Fruit fly (Drosophila melanogaster) whole organism, pupa: ENCODE data around the gene DIP1.

Experiments
- CG10348 ChIP-seq: fragments of 200-800 bp; sonication (Bioruptor generic); IDR thresholded peaks from 2 replicates; pipeline ENCODE4 v1.3.6; 2022; ENCODE audit warnings: missing biosample characterization, missing genetic modification characterization
- CG12605 ChIP-seq: fragments of 200-800 bp; sonication (Bioruptor generic); IDR thresholded peaks from 2 replicates; pipeline ENCODE4 v1.3.6; 2022; ENCODE audit warnings: missing biosample characterization, missing genetic modification characterization
- CG13204 ChIP-seq: fragments of 200-800 bp; sonication (Bioruptor generic); optimal IDR thresholded peaks from 2 replicates; lab custom pipeline; 2018; ENCODE audit warnings: missing biosample characterization, mild to moderate bottlenecking, missing genetic modification characterization, moderate library complexity
- CG14655 ChIP-seq: fragments of 200-800 bp; sonication (Bioruptor generic); optimal IDR thresholded peaks from 3 replicates; lab custom pipeline; 2017; ENCODE audit warnings: mild to moderate bottlenecking, missing biosample characterization, missing genetic modification reagents, missing genetic modification characterization
- CG15710 ChIP-seq: fragments of 200-800 bp; sonication (Bioruptor generic); optimal IDR thresholded peaks from 2 replicates; lab custom pipeline; 2018; ENCODE audit warnings: missing biosample characterization, mild to moderate bottlenecking, missing genetic modification characterization, moderate library complexity
- CG17806 ChIP-seq: fragments of 200-800 bp; sonication (Bioruptor generic); optimal IDR thresholded peaks from 2 replicates; lab custom pipeline; 2018; ENCODE audit warnings: missing biosample characterization, mild to moderate bottlenecking, missing genetic modification characterization, moderate library complexity
- CG32121 ChIP-seq: fragments of 200-800 bp; sonication (Bioruptor generic); IDR thresholded peaks from 2 replicates; pipeline ENCODE4 v1.3.6; 2022; ENCODE audit warnings: missing biosample characterization, missing genetic modification characterization
- CG34367 ChIP-seq: fragments of 200-800 bp; sonication (Bioruptor generic); optimal IDR thresholded peaks from 2 replicates; lab custom pipeline; 2018; ENCODE audit warnings: missing biosample characterization, mild to moderate bottlenecking, missing genetic modification characterization
- CG4496 ChIP-seq: fragments of 200-800 bp; sonication (Bioruptor generic); IDR thresholded peaks from 3 replicates; pipeline ENCODE4 v1.3.6; 2022; ENCODE audit warnings: missing biosample characterization, missing genetic modification characterization
- CG8159 ChIP-seq: fragments of 200-800 bp; sonication (Bioruptor generic); optimal IDR thresholded peaks from 3 replicates; lab custom pipeline; 2018; ENCODE audit warnings: missing biosample characterization, mild to moderate bottlenecking, missing genetic modification characterization, moderate library complexity
- CG8301 ChIP-seq: fragments of 200-800 bp; sonication (Bioruptor generic); optimal IDR thresholded peaks from 2 replicates; lab custom pipeline; 2018; ENCODE audit warnings: missing biosample characterization, mild to moderate bottlenecking, missing genetic modification characterization
- CG9948 ChIP-seq: fragments of 200-800 bp; sonication (Bioruptor generic); optimal IDR thresholded peaks from 2 replicates; lab custom pipeline; 2018; ENCODE audit warnings: missing biosample characterization, mild to moderate bottlenecking, missing genetic modification characterization, moderate library complexity
- D1 ChIP-seq: fragments of 200-800 bp; sonication (Bioruptor generic); optimal IDR thresholded peaks from 2 replicates; lab custom pipeline; 2018; ENCODE audit warnings: missing biosample characterization, mild to moderate bottlenecking, missing genetic modification characterization, moderate library complexity
- EcR ChIP-seq: fragments of 200-800 bp; sonication (Bioruptor generic); optimal IDR thresholded peaks from 3 replicates; lab custom pipeline; 2019; ENCODE audit warnings: missing biosample characterization, missing genetic modification characterization, mild to moderate bottlenecking, moderate library complexity, missing genetic modification reagents
- Ets98B ChIP-seq: fragments of 200-800 bp; sonication (Bioruptor generic); IDR thresholded peaks from 2 replicates; pipeline ENCODE4 v1.3.6; 2022; ENCODE audit warnings: missing biosample characterization, missing genetic modification characterization
- Pif1A ChIP-seq: fragments of 200-800 bp; sonication (Bioruptor generic); optimal IDR thresholded peaks from 3 replicates; lab custom pipeline; 2016; ENCODE audit warnings: missing biosample characterization, missing genetic modification characterization
- Pif1B ChIP-seq: fragments of 200-800 bp; sonication (Bioruptor generic); optimal IDR thresholded peaks from 3 replicates; lab custom pipeline; 2016; ENCODE audit warnings: missing biosample characterization, missing genetic modification characterization
- Snoo ChIP-seq: fragments of 200-800 bp; sonication (Bioruptor generic); optimal IDR thresholded peaks from 3 replicates; lab custom pipeline; 2017; ENCODE audit warnings: missing biosample characterization, mild to moderate bottlenecking, missing genetic modification characterization, inconsistent platforms
- fd96Ca ChIP-seq: fragments of 200-800 bp; sonication (Bioruptor generic); IDR thresholded peaks from 3 replicates; pipeline ENCODE4 v1.3.6; 2022; ENCODE audit warnings: missing biosample characterization, missing genetic modification characterization
- gl ChIP-seq: fragments of 200-800 bp; sonication (Bioruptor generic); optimal IDR thresholded peaks from 2 replicates; lab custom pipeline; 2018; ENCODE audit warnings: missing biosample characterization, mild to moderate bottlenecking, missing genetic modification characterization
- rn ChIP-seq: fragments of 200-800 bp; sonication (Bioruptor generic); IDR thresholded peaks from 2 replicates; pipeline ENCODE4 v1.3.6; 2022; ENCODE audit warnings: missing biosample characterization, missing genetic modification characterization

The DIP1 gene

DNA sequence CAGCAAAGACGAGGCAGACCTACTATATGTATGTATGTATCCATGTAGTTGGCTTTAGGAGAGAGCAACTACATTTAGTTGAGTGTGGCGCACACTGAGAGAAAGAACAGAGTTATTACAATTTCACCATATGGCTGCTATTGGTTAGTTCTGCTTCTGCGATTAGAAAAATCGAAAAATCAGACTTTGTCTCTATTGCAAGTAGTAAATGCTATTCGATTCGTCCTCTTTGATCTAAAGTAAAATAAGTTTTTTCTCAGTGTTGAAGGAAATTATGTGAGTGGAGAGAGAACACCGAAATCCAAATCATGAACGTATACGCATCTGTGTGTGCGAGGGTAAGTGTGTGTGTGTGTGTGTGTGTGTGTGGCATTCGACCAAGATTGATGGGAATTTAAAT, 36.0 kb downstream of the DIP1 start:
- peak; percentile 91 for TF ChIP-seq Pif1A (GFP tag; lab: Kevin White, UChicago)
- peak; percentile 67 for TF ChIP-seq D1 (tag; lab: Kevin White, UChicago)
- TF ChIP-seq CG34367 (tag; lab: Kevin White, UChicago): peak; percentile 59
- TF ChIP-seq CG8159 (tag; lab: Kevin White, UChicago): peak; percentile 86
- peak; percentile 76 for TF ChIP-seq CG32121
- no peak for TF ChIP-seq CG10348 (GFP tag; lab: Robert Waterston, UW)
- TF ChIP-seq gl (tag; lab: Kevin White, UChicago): peak; percentile 73
- peak; percentile 94 for TF ChIP-seq fd96Ca
- no peak for TF ChIP-seq EcR (GFP tag; lab: Kevin White, UChicago)
- peak; percentile 89 for TF ChIP-seq CG8301 (tag; lab: Kevin White, UChicago)
- TF ChIP-seq CG17806 (tag; lab: Kevin White, UChicago): peak; percentile 87
- TF ChIP-seq Snoo: peak; percentile 34
- TF ChIP-seq CG12605 (GFP tag; lab: Robert Waterston, UW): peak; percentile 84
- peak; percentile 64 for TF ChIP-seq CG15710 (tag; lab: Kevin White, UChicago)
- TF ChIP-seq CG13204 (GFP tag; lab: Kevin White, UChicago): no peak
- TF ChIP-seq CG14655 (GFP tag; lab: Kevin White, UChicago): peak; percentile 92
- peak; percentile 73 for TF ChIP-seq CG9948 (tag; lab: Kevin White, UChicago)
- peak; percentile 53 for TF ChIP-seq rn
- TF ChIP-seq CG4496 (GFP tag; lab: Robert Waterston, UW): peak; percentile 94
- peak; percentile 88 for TF ChIP-seq Ets98B (GFP tag; lab: Robert Waterston, UW)
- TF ChIP-seq Pif1B (GFP tag; lab: Kevin White, UChicago): peak; percentile 76
- TF ChIP-seq, all 21 proteins: peak for 18

dm6 chrX:21591990-21592389, 38.0 kb downstream of the DIP1 start:
- TF ChIP-seq CG34367 (tag; lab: Kevin White, UChicago): peak; percentile 53
- TF ChIP-seq Snoo: peak; percentile 17
- TF ChIP-seq CG10348 (GFP tag; lab: Robert Waterston, UW): no peak
- TF ChIP-seq CG8159 (tag; lab: Kevin White, UChicago): peak; percentile 71
- peak; percentile 29 for TF ChIP-seq Pif1B (GFP tag; lab: Kevin White, UChicago)
- TF ChIP-seq rn: peak; percentile 44; the same call in 1 of the 2 replicates
- peak; percentile 71 for TF ChIP-seq CG9948 (tag; lab: Kevin White, UChicago)
- peak; percentile 37 for TF ChIP-seq CG13204 (GFP tag; lab: Kevin White, UChicago)
- TF ChIP-seq Pif1A (GFP tag; lab: Kevin White, UChicago): peak; percentile 58
- TF ChIP-seq CG14655 (GFP tag; lab: Kevin White, UChicago): peak; percentile 77
- TF ChIP-seq CG15710 (tag; lab: Kevin White, UChicago): peak; percentile 70
- TF ChIP-seq fd96Ca: peak; percentile 52; the same call in 1 of the 3 replicates
- TF ChIP-seq CG8301 (tag; lab: Kevin White, UChicago): peak; percentile 61
- no peak for TF ChIP-seq Ets98B (GFP tag; lab: Robert Waterston, UW)
- TF ChIP-seq CG4496 (GFP tag; lab: Robert Waterston, UW): peak; percentile 46; the same call in 2 of the 3 replicates
- peak; percentile 11 for TF ChIP-seq gl (tag; lab: Kevin White, UChicago)
- peak; percentile 19 for TF ChIP-seq D1 (tag; lab: Kevin White, UChicago)
- no peak for TF ChIP-seq CG32121
- no peak for TF ChIP-seq EcR (GFP tag; lab: Kevin White, UChicago)
- peak; percentile 57 for TF ChIP-seq CG17806 (tag; lab: Kevin White, UChicago)
- TF ChIP-seq CG12605 (GFP tag; lab: Robert Waterston, UW): peak; percentile 28; the same call in 1 of the 2 replicates

DNA sequence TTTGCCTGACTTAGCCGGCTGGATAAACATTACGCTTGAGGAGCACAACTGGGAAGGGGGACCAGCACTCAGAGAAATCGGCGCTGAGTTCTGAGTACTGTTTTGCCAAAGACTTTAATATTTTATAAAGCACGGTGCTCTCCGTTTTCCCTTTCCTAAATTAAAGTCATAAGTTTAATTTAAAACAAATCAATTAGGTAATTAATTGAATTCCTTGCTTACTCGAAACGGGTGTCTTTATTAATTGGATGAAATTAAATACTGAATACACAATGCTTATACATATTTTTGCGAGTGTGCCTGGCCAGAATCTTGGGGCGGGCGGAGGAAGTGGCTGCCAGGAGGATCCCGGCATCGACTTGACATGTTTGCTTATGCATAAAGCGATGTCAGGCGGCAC, 40.0 kb downstream of the DIP1 start:
- TF ChIP-seq CG15710 (tag; lab: Kevin White, UChicago): peak; percentile 24
- TF ChIP-seq Ets98B (GFP tag; lab: Robert Waterston, UW): no peak
- no peak for TF ChIP-seq CG13204 (GFP tag; lab: Kevin White, UChicago)
- TF ChIP-seq CG8159 (tag; lab: Kevin White, UChicago): peak; percentile 61
- no peak for TF ChIP-seq CG12605 (GFP tag; lab: Robert Waterston, UW)
- peak; percentile 49 for TF ChIP-seq CG17806 (tag; lab: Kevin White, UChicago)
- TF ChIP-seq CG9948 (tag; lab: Kevin White, UChicago): peak; percentile 20
- TF ChIP-seq CG32121: no peak
- TF ChIP-seq D1 (tag; lab: Kevin White, UChicago): no peak
- TF ChIP-seq CG4496 (GFP tag; lab: Robert Waterston, UW): no peak
- TF ChIP-seq Pif1B (GFP tag; lab: Kevin White, UChicago): no peak
- peak; percentile 5 for TF ChIP-seq Pif1A (GFP tag; lab: Kevin White, UChicago)
- TF ChIP-seq CG10348 (GFP tag; lab: Robert Waterston, UW): no peak
- peak; percentile 10 for TF ChIP-seq CG8301 (tag; lab: Kevin White, UChicago)
- no peak for TF ChIP-seq CG34367 (tag; lab: Kevin White, UChicago)
- no peak for TF ChIP-seq rn
- TF ChIP-seq gl (tag; lab: Kevin White, UChicago): no peak
- peak; percentile 46 for TF ChIP-seq CG14655 (GFP tag; lab: Kevin White, UChicago)
- TF ChIP-seq EcR (GFP tag; lab: Kevin White, UChicago): no peak
- no peak for TF ChIP-seq Snoo
- no peak for TF ChIP-seq fd96Ca

DNA sequence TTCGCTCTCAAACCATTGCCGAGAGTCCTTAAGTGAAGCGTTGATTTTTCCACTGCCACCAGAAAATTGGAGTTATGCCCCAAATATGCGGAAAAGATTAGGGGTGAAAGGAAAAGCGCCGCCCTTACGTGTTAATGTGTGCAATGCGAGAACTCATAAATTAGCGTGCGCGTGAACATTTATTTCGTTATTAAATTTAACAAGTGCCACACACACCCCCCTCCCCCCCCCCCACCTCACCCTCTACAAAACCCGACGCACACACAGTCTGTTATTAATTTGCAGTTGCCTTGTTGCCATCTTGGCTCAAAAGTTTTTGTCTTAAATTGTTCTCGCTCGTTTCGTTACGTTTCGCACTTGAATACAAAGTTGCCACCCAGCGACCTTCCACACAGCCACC, 41.9 kb downstream of the DIP1 start:
- TF ChIP-seq Snoo (no peak), gl (tag; lab: Kevin White, UChicago) (no peak), CG10348 (GFP tag; lab: Robert Waterston, UW) (no peak), CG17806 (tag; lab: Kevin White, UChicago) (no peak), fd96Ca (no peak), Ets98B (GFP tag; lab: Robert Waterston, UW) (no peak), CG34367 (tag; lab: Kevin White, UChicago) (no peak), CG12605 (GFP tag; lab: Robert Waterston, UW) (no peak), Pif1A (GFP tag; lab: Kevin White, UChicago) (no peak), EcR (GFP tag; lab: Kevin White, UChicago) (no peak), Pif1B (GFP tag; lab: Kevin White, UChicago) (no peak), CG13204 (GFP tag; lab: Kevin White, UChicago) (no peak), D1 (tag; lab: Kevin White, UChicago) (no peak), CG8301 (tag; lab: Kevin White, UChicago) (no peak), CG8159 (tag; lab: Kevin White, UChicago) (no peak), CG4496 (GFP tag; lab: Robert Waterston, UW) (no peak), CG32121 (no peak)
